Fruit fly (Drosophila melanogaster) whole organism, embryonic: ENCODE results near the gene mia.

ENCODE experiments used
- Bdp1 ChIP-seq: fragments of 200-800 bp; sonication (Bioruptor generic); optimal IDR thresholded peaks from 3 replicates; lab custom pipeline; 2016; ENCODE audit warnings: missing biosample characterization, missing genetic modification characterization
- CG10654 ChIP-seq: fragments of 200-800 bp; sonication (Bioruptor generic); optimal IDR thresholded peaks from 2 replicates; lab custom pipeline; 2016; ENCODE audit warnings: missing biosample characterization, missing genetic modification characterization
- CG11560 ChIP-seq: fragments of 200-800 bp; sonication (Bioruptor generic); IDR thresholded peaks from 3 replicates; pipeline ENCODE4 v1.3.6; 2022; ENCODE audit warnings: missing biosample characterization, missing genetic modification characterization
- CG11723 ChIP-seq: fragments of 200-800 bp; sonication (Bioruptor generic); optimal IDR thresholded peaks from 2 replicates; lab custom pipeline; 2017; ENCODE audit warnings: missing biosample characterization, mild to moderate bottlenecking, missing genetic modification characterization
- CG12071 ChIP-seq: fragments of 200-800 bp; sonication (Bioruptor generic); optimal IDR thresholded peaks from 3 replicates; lab custom pipeline; 2018; ENCODE audit warnings: missing biosample characterization, mild to moderate bottlenecking, missing genetic modification characterization
- CG1233 ChIP-seq: fragments of 200-800 bp; sonication (Bioruptor generic); optimal IDR thresholded peaks from 4 replicates; lab custom pipeline; 2018; ENCODE audit warnings: missing biosample characterization, mild to moderate bottlenecking, missing genetic modification characterization
- CG12391 ChIP-seq: fragments of 200-800 bp; sonication (Bioruptor generic); optimal IDR thresholded peaks from 3 replicates; lab custom pipeline; 2018; ENCODE audit warnings: missing biosample characterization, mild to moderate bottlenecking, missing genetic modification characterization, moderate library complexity
- CG14050 ChIP-seq: fragments of 200-800 bp; sonication (Bioruptor generic); IDR thresholded peaks from 3 replicates; pipeline ENCODE4 v1.3.6; 2022; ENCODE audit warnings: missing biosample characterization, missing genetic modification characterization
- CG14441 ChIP-seq: fragments of 200-800 bp; sonication (Bioruptor generic); IDR thresholded peaks from 2 replicates; pipeline ENCODE4 v1.3.6; 2022; ENCODE audit warnings: missing biosample characterization, missing genetic modification characterization
- CG15269 ChIP-seq: fragments of 200-800 bp; sonication (Bioruptor generic); optimal IDR thresholded peaks from 2 replicates; lab custom pipeline; 2018; ENCODE audit warnings: missing biosample characterization, mild to moderate bottlenecking, missing genetic modification characterization, moderate library complexity
- CG1529 ChIP-seq: fragments of 200-800 bp; sonication (Bioruptor generic); optimal IDR thresholded peaks from 3 replicates; lab custom pipeline; 2018; ENCODE audit warnings: missing biosample characterization, missing genetic modification characterization
- CG17361 ChIP-seq: fragments of 200-800 bp; sonication (Bioruptor generic); IDR thresholded peaks from 3 replicates; pipeline ENCODE4 v1.3.6; 2022; ENCODE audit warnings: missing biosample characterization, missing genetic modification characterization
- CG17912 ChIP-seq: fragments of 200-800 bp; sonication (Bioruptor generic); optimal IDR thresholded peaks from 2 replicates; lab custom pipeline; 2018; ENCODE audit warnings: missing biosample characterization, mild to moderate bottlenecking, missing genetic modification characterization
- CG2116 ChIP-seq: fragments of 200-800 bp; sonication (Bioruptor generic); optimal IDR thresholded peaks from 3 replicates; lab custom pipeline; 2018; ENCODE audit warnings: missing biosample characterization, mild to moderate bottlenecking, missing genetic modification characterization
- CG2129 ChIP-seq: fragments of 200-800 bp; sonication (Bioruptor generic); IDR thresholded peaks from 2 replicates; pipeline ENCODE4 v1.3.6; 2022; ENCODE audit warnings: missing biosample characterization, missing genetic modification characterization; ENCODE audit not compliant: partially characterized antibody
- CG31441 ChIP-seq: fragments of 200-800 bp; sonication (Bioruptor generic); IDR thresholded peaks from 2 replicates; pipeline ENCODE4 v1.3.6; 2022; ENCODE audit warnings: missing biosample characterization, missing genetic modification characterization
- CG33213 ChIP-seq: fragments of 200-800 bp; sonication (Bioruptor generic); optimal IDR thresholded peaks from 3 replicates; lab custom pipeline; 2016; ENCODE audit warnings: missing biosample characterization, missing genetic modification characterization
- CG4282 ChIP-seq: fragments of 200-800 bp; sonication (Bioruptor generic); optimal IDR thresholded peaks from 2 replicates; lab custom pipeline; 2016; ENCODE audit warnings: missing biosample characterization, missing genetic modification characterization
- CG4328 ChIP-seq: fragments of 200-800 bp; sonication (Bioruptor generic); optimal IDR thresholded peaks from 3 replicates; lab custom pipeline; 2017; ENCODE audit warnings: missing biosample characterization, missing genetic modification reagents, missing genetic modification characterization
- CG4707 ChIP-seq: fragments of 200-800 bp; sonication (Bioruptor generic); optimal IDR thresholded peaks from 2 replicates; lab custom pipeline; 2018; ENCODE audit warnings: missing biosample characterization, mild to moderate bottlenecking, missing genetic modification characterization, moderate library complexity
- CG5953 ChIP-seq: fragments of 200-800 bp; sonication (Bioruptor generic); IDR thresholded peaks from 2 replicates; pipeline ENCODE4 v1.3.6; 2022; ENCODE audit warnings: missing biosample characterization, missing genetic modification characterization
- CG6689 ChIP-seq: fragments of 200-800 bp; sonication (Bioruptor generic); IDR thresholded peaks from 2 replicates; pipeline ENCODE4 v1.3.6; 2022; ENCODE audit warnings: missing biosample characterization, missing genetic modification characterization
- CG6765 ChIP-seq: fragments of 200-800 bp; sonication (Bioruptor generic); optimal IDR thresholded peaks from 3 replicates; lab custom pipeline; 2017; ENCODE audit warnings: missing biosample characterization, mild to moderate bottlenecking, missing genetic modification characterization
- CG7786 ChIP-seq: fragments of 200-800 bp; sonication (Bioruptor generic); optimal IDR thresholded peaks from 2 replicates; lab custom pipeline; 2016; ENCODE audit warnings: missing biosample characterization, missing genetic modification characterization
- CG9215 ChIP-seq: fragments of 200-800 bp; sonication (Bioruptor generic); IDR thresholded peaks from 2 replicates; pipeline ENCODE4 v1.3.6; 2022; ENCODE audit warnings: missing biosample characterization, missing genetic modification characterization
- CG9797 ChIP-seq: fragments of 200-800 bp; sonication (Bioruptor generic); optimal IDR thresholded peaks from 3 replicates; lab custom pipeline; 2018; ENCODE audit warnings: missing biosample characterization, mild to moderate bottlenecking, missing genetic modification characterization
- CrebB ChIP-seq: fragments of 200-800 bp; sonication (Bioruptor generic); optimal IDR thresholded peaks from 3 replicates; lab custom pipeline; 2018; ENCODE audit warnings: missing biosample characterization, mild to moderate bottlenecking, missing genetic modification characterization
- Dll ChIP-seq: fragments of 200-800 bp; sonication (Bioruptor generic); IDR thresholded peaks from 4 replicates; pipeline ENCODE4 v1.3.6; 2022; ENCODE audit warnings: missing biosample characterization, missing genetic modification characterization; ENCODE audit not compliant: partially characterized antibody
- HLH4C ChIP-seq: fragments of 200-800 bp; sonication (Bioruptor generic); IDR thresholded peaks from 3 replicates; pipeline ENCODE4 v1.3.6; 2022; ENCODE audit warnings: missing biosample characterization, missing genetic modification characterization; ENCODE audit not compliant: partially characterized antibody
- Hand ChIP-seq: fragments of 200-800 bp; sonication (Bioruptor generic); optimal IDR thresholded peaks from 2 replicates; lab custom pipeline; 2017; ENCODE audit warnings: mild to moderate bottlenecking, missing biosample characterization, missing genetic modification reagents, missing genetic modification characterization
- MBD-R2 ChIP-seq: fragments of 200-800 bp; sonication (Bioruptor generic); IDR thresholded peaks from 2 replicates; pipeline ENCODE4 v1.3.6; 2022; ENCODE audit warnings: missing biosample characterization, missing genetic modification characterization
- TFAM ChIP-seq: fragments of 200-800 bp; sonication (Bioruptor generic); optimal IDR thresholded peaks from 2 replicates; lab custom pipeline; 2017; ENCODE audit warnings: missing biosample characterization, missing genetic modification characterization, inconsistent platforms
- al ChIP-seq: fragments of 200-800 bp; sonication (Bioruptor generic); IDR thresholded peaks from 2 replicates; pipeline ENCODE4 v1.3.6; 2022; ENCODE audit warnings: missing biosample characterization, missing genetic modification characterization
- bowl ChIP-seq: fragments of 200-800 bp; sonication (Bioruptor generic); IDR thresholded peaks from 2 replicates; pipeline ENCODE4 v1.3.6; 2022; ENCODE audit warnings: missing biosample characterization, missing genetic modification characterization
- br ChIP-seq: fragments of >200 bp; optimal IDR thresholded peaks from 2 replicates; lab custom pipeline; 2017
- cas ChIP-seq: fragments of 200-800 bp; sonication (Bioruptor generic); IDR thresholded peaks from 2 replicates; pipeline ENCODE4 v1.3.6; 2022; ENCODE audit warnings: missing biosample characterization, missing genetic modification characterization
- caup ChIP-seq: fragments of 200-800 bp; sonication (Bioruptor generic); optimal IDR thresholded peaks from 3 replicates; lab custom pipeline; 2017; ENCODE audit warnings: missing biosample characterization, mild to moderate bottlenecking, missing genetic modification characterization, moderate library complexity; ENCODE audit not compliant: severe bottlenecking
- ci ChIP-seq: fragments of 200-800 bp; sonication (Bioruptor generic); IDR thresholded peaks from 3 replicates; pipeline ENCODE4 v1.3.6; 2022; ENCODE audit warnings: missing biosample characterization, missing genetic modification characterization
- fd64A ChIP-seq: fragments of 200-800 bp; sonication (Bioruptor generic); optimal IDR thresholded peaks from 3 replicates; lab custom pipeline; 2018; ENCODE audit warnings: missing biosample characterization, mild to moderate bottlenecking, missing genetic modification characterization
- fru ChIP-seq: fragments of >200 bp; optimal IDR thresholded peaks from 2 replicates; lab custom pipeline; 2017
- gcm ChIP-seq: fragments of 200-800 bp; sonication (Bioruptor generic); optimal IDR thresholded peaks from 2 replicates; lab custom pipeline; 2019; ENCODE audit warnings: missing biosample characterization, mild to moderate bottlenecking, missing genetic modification characterization, moderate library complexity
- gfzf ChIP-seq: fragments of 200-800 bp; sonication (Bioruptor generic); optimal IDR thresholded peaks from 2 replicates; lab custom pipeline; 2016; ENCODE audit warnings: missing biosample characterization, mild to moderate bottlenecking, missing genetic modification characterization, moderate library complexity
- ham ChIP-seq: fragments of 200-800 bp; sonication (Bioruptor generic); IDR thresholded peaks from 2 replicates; pipeline ENCODE4 v1.3.6; 2022; ENCODE audit warnings: missing biosample characterization, missing genetic modification characterization
- hbn ChIP-seq: fragments of 200-800 bp; sonication (Bioruptor generic); IDR thresholded peaks from 2 replicates; pipeline ENCODE4 v1.3.6; 2022; ENCODE audit warnings: missing biosample characterization, missing genetic modification characterization; ENCODE audit not compliant: partially characterized antibody
- nmo ChIP-seq: fragments of 200-800 bp; sonication (Bioruptor generic); optimal IDR thresholded peaks from 2 replicates; lab custom pipeline; 2018; ENCODE audit warnings: missing biosample characterization, mild to moderate bottlenecking, missing genetic modification characterization, moderate library complexity
- p53 ChIP-seq: fragments of 200-800 bp; sonication (Bioruptor generic); optimal IDR thresholded peaks from 2 replicates; lab custom pipeline; 2016; ENCODE audit warnings: missing biosample characterization, missing genetic modification characterization
- pum ChIP-seq: fragments of 200-800 bp; sonication (Bioruptor generic); optimal IDR thresholded peaks from 2 replicates; lab custom pipeline; 2016; ENCODE audit warnings: missing biosample characterization, missing genetic modification characterization
- pzg ChIP-seq: fragments of 200-800 bp; sonication (Bioruptor generic); optimal IDR thresholded peaks from 3 replicates; lab custom pipeline; 2018; ENCODE audit warnings: missing biosample characterization, mild to moderate bottlenecking, missing genetic modification characterization, moderate library complexity
- seq ChIP-seq: fragments of 200-800 bp; sonication (Bioruptor generic); IDR thresholded peaks from 2 replicates; pipeline ENCODE4 v1.3.6; 2022; ENCODE audit warnings: missing biosample characterization, missing genetic modification characterization
- trem ChIP-seq: fragments of 200-800 bp; optimal IDR thresholded peaks from 3 replicates; lab custom pipeline; 2019; ENCODE audit warnings: missing biosample characterization, mild to moderate bottlenecking, missing genetic modification characterization, moderate library complexity
- usp ChIP-seq: fragments of >200 bp; optimal IDR thresholded peaks from 2 replicates; lab custom pipeline; 2017; ENCODE audit warnings: missing biosample characterization, missing genetic modification characterization
- vnd ChIP-seq: fragments of 200-800 bp; sonication (Bioruptor generic); IDR thresholded peaks from 3 replicates; pipeline ENCODE4 v1.3.6; 2022; ENCODE audit warnings: missing biosample characterization, missing genetic modification characterization; ENCODE audit not compliant: partially characterized antibody

mia gene

DNA sequence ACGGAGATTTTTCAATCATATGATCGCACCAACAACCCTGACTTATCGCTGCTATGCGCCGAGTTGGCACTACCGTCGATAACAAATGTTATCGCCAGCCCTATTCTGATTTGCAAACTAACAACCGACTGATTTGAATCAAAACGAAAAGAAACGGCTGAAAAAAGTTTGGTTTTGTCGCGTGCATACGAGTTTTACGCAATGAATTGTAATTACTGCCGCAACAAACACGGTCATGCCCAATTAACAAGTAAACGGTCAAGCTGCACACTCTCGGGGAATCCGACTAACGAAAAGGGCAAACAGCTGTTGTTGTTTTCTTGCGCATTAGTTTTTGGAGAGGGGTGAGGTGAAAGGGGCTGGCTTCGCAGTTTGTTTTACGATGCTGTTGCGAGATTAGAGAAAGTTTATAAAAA, 13.8 kb upstream of the mia start, which contains the start of the genes CG14671 and CG12746 (continued):
- TF ChIP-seq CG17912 (no peak), caup (no peak), ci (GFP tag; lab: Robert Waterston, UW) (peak; percentile 55; the same call in 1 of the 3 replicates), CG4328 (GFP tag; lab: Kevin White, UChicago) (no peak), bowl (GFP tag; lab: Robert Waterston, UW) (no peak), CG9797 (peak; percentile 30), CG6689 (GFP tag; lab: Robert Waterston, UW) (no peak), pum (GFP tag; lab: Kevin White, UChicago) (no peak), CG4282 (no peak), fd64A (peak; percentile 4), CG11723 (GFP tag; lab: Kevin White, UChicago) (no peak), Bdp1 (GFP tag; lab: Kevin White, UChicago) (no peak), CG17361 (GFP tag; lab: Robert Waterston, UW) (no peak), CG7786 (GFP tag; lab: Kevin White, UChicago) (no peak), CG1529 (GFP tag; lab: Kevin White, UChicago) (no peak), seq (GFP tag; lab: Robert Waterston, UW) (no peak), CG10654 (no peak), CG15269 (tag; lab: Kevin White, UChicago) (no peak), CG14050 (GFP tag; lab: Robert Waterston, UW) (no peak), CG31441 (GFP tag; lab: Robert Waterston, UW) (no peak), vnd (GFP tag; lab: Robert Waterston, UW) (no peak), gfzf (GFP tag; lab: Kevin White, UChicago) (no peak), CrebB (tag; lab: Kevin White, UChicago) (peak; percentile 26), CG12391 (tag; lab: Kevin White, UChicago) (no peak), CG5953 (GFP tag; lab: Robert Waterston, UW) (no peak), CG1233 (GFP tag; lab: Kevin White, UChicago) (no peak), CG6765 (no peak), MBD-R2 (GFP tag; lab: Robert Waterston, UW) (peak; percentile 88), pzg (peak; percentile 63), nmo (GFP tag; lab: Kevin White, UChicago) (peak; percentile 34), al (GFP tag; lab: Robert Waterston, UW) (no peak), CG9215 (GFP tag; lab: Robert Waterston, UW) (no peak), HLH4C (peak; percentile 44; the same call in 2 of the 3 replicates), ham (GFP tag; lab: Robert Waterston, UW) (no peak), trem (tag; lab: Kevin White, UChicago) (peak; percentile 99), CG2116 (GFP tag; lab: Kevin White, UChicago) (peak; percentile 78), TFAM (GFP tag; lab: Kevin White, UChicago) (no peak), p53 (GFP tag; lab: Kevin White, UChicago) (no peak), fru (no peak), Hand (GFP tag; lab: Kevin White, UChicago) (no peak), CG2129 (GFP tag; lab: Robert Waterston, UW) (no peak), CG12071 (GFP tag; lab: Kevin White, UChicago) (no peak), CG4707 (no peak), usp (GFP tag; lab: Kevin White, UChicago) (no peak), CG33213 (GFP tag; lab: Kevin White, UChicago) (no peak), cas (GFP tag; lab: Robert Waterston, UW) (no peak), hbn (GFP tag; lab: Robert Waterston, UW) (0 out of 2 replicates have a peak, but pooled peaks have one; percentile 24), CG14441 (GFP tag; lab: Robert Waterston, UW) (no peak), gcm (GFP tag; lab: Kevin White, UChicago) (no peak), Dll (peak; percentile 51; the same call in 2 of the 4 replicates), br (lab: Kevin White, UChicago) (no peak), CG11560 (no peak)
